Fruit fly (Drosophila melanogaster): ENCODE data around the gene CG4884.
"Not testable (repeated sequence)": the region's sequence is repeated elsewhere in the genome, so short reads cannot be mapped to it uniquely, and the experiment has no call there.

CG4884 gene

dm6 chr3R:27959145-27959544 is at the start of gene CG4884, which contains the start of gene CG42487:
Gene CG4884 (minus strand): TSS chr3R:27959245.
Gene CG42487 (minus strand): TSS chr3R:27959245.
- not testable (repeated sequence) for TF ChIP-seq CTCF, CG8478 (optimal IDR thresholded peaks at IDR 0.05)

- TF ChIP-seq CG8478 (optimal IDR thresholded peaks at IDR 0.05) (no peak), CTCF (optimal IDR thresholded peaks at IDR 0.05) (no peak)
Observed at dm6 chr3R:28004034-28004433, 45.0 kb upstream of the CG4884 start.

DNA sequence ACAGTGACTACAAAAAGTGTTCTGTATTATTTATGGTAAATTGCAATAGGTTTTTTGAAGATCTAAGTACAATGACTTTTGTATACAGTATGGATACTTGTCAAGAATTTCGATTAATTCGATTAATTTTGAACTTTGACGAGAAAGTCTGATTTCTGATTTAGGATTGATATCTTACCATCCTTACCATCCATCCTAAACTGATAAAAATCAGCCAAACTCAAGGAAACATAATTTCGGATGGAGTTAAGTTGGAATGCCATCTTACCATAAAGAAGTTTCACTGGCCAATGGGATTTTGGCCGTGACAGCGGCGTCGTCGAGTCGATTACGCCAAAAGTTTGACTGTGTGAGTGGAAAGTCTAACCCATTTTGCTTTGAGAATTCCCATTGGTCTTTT is 31.6 kb upstream of the CG4884 start, which contains the start of gene CG4815:
Gene CG4815, minus strand, starts transcription at position 101 of the 400 bp plus-strand sequence.
- no peak for TF ChIP-seq CTCF (optimal IDR thresholded peaks at IDR 0.05)
- no peak for TF ChIP-seq CG8478 (optimal IDR thresholded peaks at IDR 0.05)

DNA sequence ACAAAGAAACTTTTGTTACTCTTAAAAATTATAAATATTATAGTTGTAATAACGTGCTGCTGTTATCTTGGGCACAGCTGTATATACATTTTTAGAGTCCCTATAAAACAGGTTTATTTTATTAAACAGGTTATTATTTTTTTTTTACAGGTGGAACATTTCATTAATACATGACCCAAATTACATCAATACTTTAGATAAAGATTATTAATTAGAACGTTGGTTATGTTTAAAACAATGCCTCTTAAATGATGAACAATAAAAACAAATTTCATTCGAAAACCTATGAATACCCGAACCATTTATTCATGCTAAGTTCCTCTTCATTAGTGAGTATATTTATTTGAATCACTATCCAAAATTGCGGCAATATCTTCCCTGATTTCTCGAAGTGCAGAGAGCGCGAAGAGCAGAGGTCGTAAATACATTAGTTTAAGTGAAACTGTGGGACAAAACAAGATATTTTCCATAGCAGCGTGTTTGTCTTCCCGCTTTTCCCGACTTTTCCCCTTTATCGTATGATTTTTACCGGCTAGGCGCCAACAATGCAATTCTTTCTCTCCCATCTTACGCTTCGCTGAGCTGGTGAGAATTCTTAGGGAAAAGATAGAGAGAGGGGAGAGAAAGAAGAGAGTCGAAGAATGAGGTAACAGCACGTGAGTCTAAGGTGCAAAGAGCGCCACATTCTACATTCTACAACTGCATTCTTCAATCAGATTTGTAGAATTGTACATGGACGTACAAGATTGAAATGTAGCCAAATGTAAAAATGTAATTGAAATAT is 29.8 kb upstream of the CG4884 start:
- TF ChIP-seq CG8478 (optimal IDR thresholded peaks at IDR 0.05) (no peak), CTCF (optimal IDR thresholded peaks at IDR 0.05) (no peak)

DNA sequence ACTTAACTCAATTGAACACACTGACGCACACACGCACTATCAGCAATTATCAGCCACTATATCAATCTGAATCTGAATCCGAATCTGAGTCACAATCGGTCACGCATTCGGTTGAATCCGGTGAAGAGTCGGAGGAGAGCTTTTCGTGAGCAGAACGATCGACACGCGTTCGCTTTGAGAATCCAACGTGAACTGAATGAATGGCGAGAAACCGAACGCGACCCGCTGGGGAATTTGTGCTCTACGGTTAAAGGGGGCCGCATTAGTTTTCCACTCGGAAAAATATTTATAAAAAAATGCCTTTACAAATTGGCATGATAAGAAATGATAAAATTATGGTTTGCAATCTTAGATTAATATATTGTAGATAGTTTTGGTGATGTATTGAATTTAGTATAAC is 29.1 kb upstream of the CG4884 start, which contains the start of gene betaTub97EF:
Gene betaTub97EF, minus strand, starts transcription at position 196 of the 400 bp plus-strand sequence.
- TF ChIP-seq CG8478 (optimal IDR thresholded peaks at IDR 0.05) (no peak), CTCF (optimal IDR thresholded peaks at IDR 0.05) (no peak)

DNA sequence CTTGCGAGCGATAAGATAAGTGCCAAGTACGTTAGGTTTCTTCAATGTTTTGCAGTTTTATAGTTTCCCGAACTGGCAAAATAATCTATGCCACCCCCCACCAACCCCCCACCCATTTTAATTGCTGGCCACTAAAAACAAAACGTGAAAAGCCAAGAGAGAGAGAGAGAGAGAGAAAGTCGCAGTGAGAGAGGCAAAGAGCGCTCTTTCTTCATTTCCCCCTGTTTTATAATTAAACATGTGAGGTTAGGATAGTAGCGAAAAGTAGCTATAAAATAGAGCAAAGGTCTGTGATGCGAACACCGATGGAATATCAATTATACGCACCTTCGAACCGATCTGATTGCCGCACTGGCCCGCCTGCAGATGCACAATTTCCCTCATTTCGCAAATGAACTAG is 28.7 kb upstream of the CG4884 start:
- TF ChIP-seq CG8478 (optimal IDR thresholded peaks at IDR 0.05) (no peak), CTCF (optimal IDR thresholded peaks at IDR 0.05) (no peak)

DNA sequence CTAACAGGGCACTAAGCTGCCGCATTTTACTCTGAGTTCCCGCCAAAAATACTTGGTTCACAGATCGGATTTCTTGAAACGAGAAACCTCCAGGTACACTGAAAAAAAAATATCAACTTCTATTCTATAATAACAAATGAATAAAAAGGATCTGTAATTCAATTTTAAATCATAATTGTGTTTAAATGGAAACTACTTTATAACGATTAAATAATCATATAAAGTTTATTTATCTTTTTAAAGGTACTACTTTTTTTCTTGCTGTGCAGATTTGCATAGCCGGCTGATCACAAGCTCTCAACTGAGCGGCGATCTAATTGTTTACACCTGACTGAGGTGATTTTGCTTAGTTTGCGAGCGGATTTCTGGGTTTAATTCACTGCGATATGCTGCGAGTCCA is 28.3 kb upstream of the CG4884 start:
- no peak for TF ChIP-seq CTCF (optimal IDR thresholded peaks at IDR 0.05)
- TF ChIP-seq CG8478 (optimal IDR thresholded peaks at IDR 0.05), result no peak

- TF ChIP-seq CTCF (optimal IDR thresholded peaks at IDR 0.05) (no peak), CG8478 (optimal IDR thresholded peaks at IDR 0.05) (no peak)
Observed at dm6 chr3R:27986794-27987193, 27.7 kb upstream of the CG4884 start.

- TF ChIP-seq CG8478, CTCF (optimal IDR thresholded peaks at IDR 0.05): not testable (repeated sequence)
Observed at dm6 chr3R:27963119-27963518, 4.1 kb upstream of the CG4884 start, which contains the start of the genes CG31131 and CG4849. Gene CG31131 (minus strand): TSS chr3R:27963219. Gene CG4849 (plus strand): TSS chr3R:27963415.

DNA sequence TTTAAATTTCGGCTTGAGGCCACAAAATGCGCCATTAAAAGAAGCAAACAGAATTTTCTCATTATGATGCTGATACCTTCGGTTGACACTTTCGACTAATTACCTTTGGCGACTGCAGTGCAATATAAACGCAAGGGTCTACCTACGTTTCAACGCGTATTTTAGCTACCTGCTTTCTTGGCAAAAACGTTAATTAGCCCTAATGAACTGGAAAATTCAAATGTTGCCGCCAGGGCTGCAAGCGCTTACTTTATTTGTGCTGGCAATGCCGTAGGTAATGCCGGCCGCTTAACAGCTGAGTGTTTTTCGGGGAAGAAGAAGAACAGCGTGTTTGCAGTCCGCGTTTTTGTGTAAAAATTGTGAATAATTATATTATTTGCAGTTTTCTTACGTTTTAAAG is 1.4 kb upstream of the CG4884 start, which contains the start of gene CG31253:
Gene CG31253, minus strand, starts transcription at position 101 of the 400 bp plus-strand sequence.
- TF ChIP-seq CTCF, CG8478 (optimal IDR thresholded peaks at IDR 0.05): not testable (repeated sequence)

DNA sequence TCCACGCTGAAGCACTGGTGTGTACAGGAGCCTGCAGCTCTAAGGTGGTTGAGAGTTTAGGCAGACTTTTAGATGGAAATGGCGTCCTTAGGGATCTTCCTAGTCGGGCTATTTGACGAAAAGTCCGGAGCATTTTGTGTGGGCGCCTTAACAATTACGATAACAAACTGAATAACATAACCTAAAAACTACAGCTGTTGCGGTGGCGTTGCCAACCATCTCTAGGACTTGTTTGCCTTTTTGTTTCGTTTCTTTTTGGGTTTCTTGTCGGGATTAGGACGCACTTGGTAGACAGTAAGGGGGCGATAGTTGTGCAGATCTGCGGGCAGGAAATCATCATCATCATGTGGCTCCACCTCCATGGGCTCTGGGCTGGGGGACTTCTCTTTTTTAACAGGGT is 1.1 kb downstream of the CG4884 start:
- TF ChIP-seq CTCF (optimal IDR thresholded peaks at IDR 0.05), result no peak
- TF ChIP-seq CG8478 (optimal IDR thresholded peaks at IDR 0.05), result no peak

- TF ChIP-seq CTCF (optimal IDR thresholded peaks at IDR 0.05) (no peak), CG8478 (optimal IDR thresholded peaks at IDR 0.05) (no peak)
Observed at dm6 chr3R:27954533-27954932, 4.5 kb downstream of the CG4884 start, which contains the start of gene Nep7. Gene Nep7 (plus strand): TSS chr3R:27954917.

- TF ChIP-seq CG8478 (optimal IDR thresholded peaks at IDR 0.05), result no peak
- no peak for TF ChIP-seq CTCF (optimal IDR thresholded peaks at IDR 0.05)
Observed at dm6 chr3R:27953890-27954289, 5.2 kb downstream of the CG4884 start, which contains the start of gene CG4951. Gene CG4951 (minus strand): TSS chr3R:27954112.

DNA sequence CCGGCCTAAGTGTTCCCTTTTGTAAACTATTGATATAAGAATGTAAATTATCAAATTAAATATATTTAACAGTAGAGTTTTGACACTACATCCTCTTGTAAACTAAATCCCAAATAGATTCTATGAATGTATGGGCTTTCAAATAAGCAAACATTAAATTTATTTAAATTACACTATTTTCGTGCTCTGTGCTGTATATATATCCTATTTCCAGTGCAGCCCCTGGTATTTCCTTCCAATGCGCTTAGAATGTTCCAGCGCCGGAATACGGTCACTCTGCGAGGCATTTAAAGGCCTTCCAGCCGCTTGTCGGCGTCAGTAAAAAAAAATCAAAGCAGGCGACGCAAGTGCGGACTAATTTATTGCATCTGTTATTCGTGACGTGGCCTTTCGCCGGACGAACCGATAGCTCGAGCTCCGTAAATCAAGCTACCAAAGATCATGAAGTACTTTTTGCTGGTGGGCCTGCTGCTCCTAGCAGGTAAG is 10.6 kb downstream of the CG4884 start, which contains the start of gene Gp93:
Gene Gp93, plus strand, starts transcription at position 291 of the 486 bp plus-strand sequence.
- TF ChIP-seq CTCF (optimal IDR thresholded peaks at IDR 0.05) (no peak), CG8478 (optimal IDR thresholded peaks at IDR 0.05) (no peak)

DNA sequence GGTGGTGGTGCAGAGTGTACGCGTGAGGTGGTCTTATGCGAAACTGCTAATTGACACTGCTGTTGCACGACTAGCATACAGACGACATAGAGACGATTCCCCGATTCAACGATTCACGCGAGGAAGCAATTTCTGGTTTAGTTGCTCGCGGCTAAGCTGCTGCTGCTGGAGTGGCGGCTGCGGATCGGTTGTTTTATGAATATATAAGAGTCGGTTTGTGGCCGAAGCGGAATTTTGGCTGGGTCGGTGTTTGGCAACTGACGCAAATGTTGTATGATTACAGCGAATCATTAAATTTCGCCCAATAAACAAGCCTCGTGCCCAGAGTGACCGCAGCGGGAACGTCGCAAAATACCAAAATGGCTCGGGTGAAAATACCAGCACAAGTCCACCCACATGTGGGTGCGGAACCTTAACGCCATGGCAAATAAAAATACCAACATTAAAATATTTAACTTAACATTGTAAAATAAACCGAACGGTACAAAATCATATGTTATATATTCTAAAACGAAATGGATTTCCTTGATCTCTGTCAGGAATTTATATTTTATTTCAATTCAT is 11.3 kb downstream of the CG4884 start, which contains the start of gene mfrn:
Gene mfrn, minus strand, starts transcription at position 340 of the 564 bp plus-strand sequence.
- TF ChIP-seq CG8478 (optimal IDR thresholded peaks at IDR 0.05), result no peak
- TF ChIP-seq CTCF (optimal IDR thresholded peaks at IDR 0.05), result peak in 1 of 2 experiments; percentile 18
